Fruit fly (Drosophila melanogaster): ENCODE measurements around the gene dpr19.

The dpr19 gene

dm6 chr2L:10428528-10428927 lies 52.6 kb downstream of the dpr19 start, which contains the start of gene CG5188 (continued):
- TF ChIP-seq Asciz (GFP tag; optimal IDR thresholded peaks at IDR 0.05) (peak; percentile 42), stwl (tag; optimal IDR thresholded peaks at IDR 0.05) (peak; percentile 90), CG17361 (GFP tag; IDR thresholded peaks at IDR 0.05) (peak; percentile 69; the same call in 2 of the 3 replicates), Lhr (GFP tag; optimal IDR thresholded peaks at IDR 0.05) (no peak), CG11398 (GFP tag; optimal IDR thresholded peaks at IDR 0.05) (no peak), B-H1 (GFP tag; IDR thresholded peaks at IDR 0.05) (no peak; the same call in 2 of the 3 replicates), Taf1 (GFP tag; IDR thresholded peaks at IDR 0.05) (0 out of 2 replicates have a peak, but pooled peaks have one; percentile 29), ssp (GFP tag; IDR thresholded peaks at IDR 0.05) (peak; percentile 60), usp (GFP tag; optimal IDR thresholded peaks at IDR 0.05) (no peak), CG17829 (tag; optimal IDR thresholded peaks at IDR 0.05) (peak; percentile 68), chinmo (GFP tag; IDR thresholded peaks at IDR 0.05; ENCODE audit: partially characterized antibody) (0 out of 4 replicates have a peak, but pooled peaks have one; percentile 20), CG15601 (tag; optimal IDR thresholded peaks at IDR 0.05) (peak; percentile 31), CG33213 (GFP tag; optimal IDR thresholded peaks at IDR 0.05) (no peak), CG18262 (tag; optimal IDR thresholded peaks at IDR 0.05) (peak; percentile 49), CG15514 (GFP tag; optimal IDR thresholded peaks at IDR 0.05) (peak; percentile 44), CG17385 (GFP tag; optimal IDR thresholded peaks at IDR 0.05) (peak; percentile 48), CG13296 (GFP tag; optimal IDR thresholded peaks at IDR 0.05) (peak; percentile 34), YL-1 (GFP tag; optimal IDR thresholded peaks at IDR 0.05) (peak; percentile 82), Ptx1 (GFP tag; IDR thresholded peaks at IDR 0.05) (no peak), CG5180 (GFP tag; optimal IDR thresholded peaks at IDR 0.05) (no peak), dysf (GFP tag; IDR thresholded peaks at IDR 0.05) (no peak; the same call in 2 of the 3 replicates), Blimp-1 (GFP tag; optimal IDR thresholded peaks at IDR 0.05) (no peak), nerfin-2 (GFP tag; IDR thresholded peaks at IDR 0.05; ENCODE audit: partially characterized antibody) (no peak), Xrp1 (GFP tag; IDR thresholded peaks at IDR 0.05) (peak; percentile 62; the same call in 1 of the 2 replicates), Nf-YA (GFP tag; IDR thresholded peaks at IDR 0.05) (no peak), nmo (GFP tag; optimal IDR thresholded peaks at IDR 0.05) (peak; percentile 57), CG17328 (GFP tag; IDR thresholded peaks at IDR 0.05) (peak; percentile 68), row (GFP tag; IDR thresholded peaks at IDR 0.05) (peak; percentile 82), grau (tag; optimal IDR thresholded peaks at IDR 0.05) (peak; percentile 69), prd (optimal IDR thresholded peaks at IDR 0.05) (no peak), prd (GFP tag; IDR thresholded peaks at IDR 0.05) (0 out of 3 replicates have a peak, but pooled peaks have one; percentile 23), CG2199 (GFP tag; IDR thresholded peaks at IDR 0.05) (no peak), fru (optimal IDR thresholded peaks at IDR 0.05) (no peak), CG6689 (GFP tag; IDR thresholded peaks at IDR 0.05) (peak; percentile 51), crol (GFP tag; IDR thresholded peaks at IDR 0.05) (no peak), sob (GFP tag; IDR thresholded peaks at IDR 0.05) (peak; percentile 31; the same call in 1 of the 2 replicates), cwo (GFP tag; optimal IDR thresholded peaks at IDR 0.05) (peak; percentile 27), cg (GFP tag; optimal IDR thresholded peaks at IDR 0.05) (no peak), CG11696 (GFP tag; IDR thresholded peaks at IDR 0.05) (peak; percentile 64; the same call in 1 of the 2 replicates), da (GFP tag; optimal IDR thresholded peaks at IDR 0.05) (no peak), CG31224 (GFP tag; IDR thresholded peaks at IDR 0.05) (0 out of 2 replicates have a peak, but pooled peaks have one; percentile 27), CG17568 (GFP tag; optimal IDR thresholded peaks at IDR 0.05) (no peak), wdn (GFP tag; IDR thresholded peaks at IDR 0.05) (no peak), MBD-R2 (GFP tag; IDR thresholded peaks at IDR 0.05) (peak; percentile 75; the same call in 1 of the 2 replicates), CG16779 (GFP tag; IDR thresholded peaks at IDR 0.05) (no peak), oc (tag; optimal IDR thresholded peaks at IDR 0.05) (peak; percentile 14), Hsf (GFP tag; optimal IDR thresholded peaks at IDR 0.05) (peak; percentile 27), vnd (GFP tag; IDR thresholded peaks at IDR 0.05; ENCODE audit: partially characterized antibody) (no peak), CG1024 (GFP tag; IDR thresholded peaks at IDR 0.05) (0 out of 2 replicates have a peak, but pooled peaks have one; percentile 44), eve (GFP tag; optimal IDR thresholded peaks at IDR 0.05) (no peak), CG8924 (tag; optimal IDR thresholded peaks at IDR 0.05) (peak; percentile 53)
